In the genomic region with DNA sequence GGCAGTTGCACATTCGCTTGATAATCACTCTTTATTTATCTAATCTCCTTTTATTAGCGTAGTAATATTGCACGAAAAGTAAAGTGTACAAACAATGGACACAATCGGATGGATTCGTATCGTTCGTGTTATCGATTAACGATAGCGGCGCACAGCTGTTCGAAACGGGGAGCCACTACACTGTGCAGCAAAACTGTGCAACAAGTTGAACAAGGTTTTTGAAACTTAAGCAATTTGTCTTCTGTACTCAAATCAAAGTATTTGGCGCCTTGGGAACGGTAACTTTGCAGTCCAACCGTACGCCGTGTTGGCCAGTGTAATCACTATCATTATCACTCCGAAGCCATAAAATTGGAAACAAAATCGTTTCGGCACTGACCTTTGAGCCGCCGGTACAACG, we compare ENCODE assay signal across 1 fruit fly cellular context.
A peak's percentile ranks its signal among the peaks of the same experiment; 100 is the strongest.
TF ChIP-seq lines count a peak whose summit lies in the region.

Gene Tsp3A (minus strand): TSS at position 88 of the 400 bp plus-strand sequence.
Gene Seipin (plus strand): TSS at position 149 of the 400 bp plus-strand sequence.

TF ChIP-seq in whole organism, embryonic, 481 proteins besides CTCF, POLR2A, EP300 and RAD21 (continued from another document):
- TF ChIP-seq tin (GFP tag; optimal IDR thresholded peaks at IDR 0.05; lab: Kevin White, UChicago) (peak; percentile 65), CG31224 (GFP tag; IDR thresholded peaks at IDR 0.05; lab: Robert Waterston, UW) (peak; percentile 71), CG14050 (GFP tag; IDR thresholded peaks at IDR 0.05; lab: Robert Waterston, UW) (peak; percentile 74), tll (GFP tag; optimal IDR thresholded peaks at IDR 0.05; lab: Kevin White, UChicago) (no peak), nmo (GFP tag; optimal IDR thresholded peaks at IDR 0.05; lab: Kevin White, UChicago) (peak; percentile 80), Max (GFP tag; optimal IDR thresholded peaks at IDR 0.05; lab: Kevin White, UChicago) (peak; percentile 68), dm (GFP tag; optimal IDR thresholded peaks at IDR 0.05; lab: Kevin White, UChicago) (peak; percentile 73), seq (GFP tag; IDR thresholded peaks at IDR 0.05; lab: Robert Waterston, UW) (peak; percentile 84), salm (tag; optimal IDR thresholded peaks at IDR 0.05; lab: Kevin White, UChicago) (peak; percentile 73), CG11456 (GFP tag; IDR thresholded peaks at IDR 0.05; lab: Robert Waterston, UW) (peak; percentile 94), CG7556 (GFP tag; optimal IDR thresholded peaks at IDR 0.05; lab: Kevin White, UChicago) (peak; percentile 80)
TF ChIP-seq in whole organism, embryonic: peak in this region for 392.
